Worm (Caenorhabditis elegans) whole organism, late embryonic: ENCODE data around the gene F34H10.3.

Source experiments
- C38D4.7 ChIP-seq: fragments of 200-800 bp; sonication (Bioruptor generic); optimal IDR thresholded peaks from 2 replicates; lab custom pipeline; 2018; ENCODE audit warnings: mild to moderate bottlenecking, missing genetic modification characterization, moderate library complexity, missing compliant biosample characterization
- F13H6.1 ChIP-seq: sonication (generic microtip); optimal IDR thresholded peaks from 2 replicates; lab custom pipeline; 2016; ENCODE audit warnings: missing genetic modification characterization, missing compliant biosample characterization
- K02D7.2 ChIP-seq: sonication (generic microtip); optimal IDR thresholded peaks from 2 replicates; lab custom pipeline; 2017; ENCODE audit warnings: mild to moderate bottlenecking, missing genetic modification characterization, missing compliant biosample characterization
- Y22D7AL.16 ChIP-seq: sonication (generic microtip); optimal IDR thresholded peaks from 2 replicates; lab custom pipeline; 2016; ENCODE audit warnings: missing genetic modification characterization, missing compliant biosample characterization
- ahr-1 ChIP-seq: sonication (generic microtip); optimal IDR thresholded peaks from 2 replicates; lab custom pipeline; 2016; ENCODE audit warnings: missing genetic modification characterization, missing compliant biosample characterization
- ceh-18 ChIP-seq: sonication (generic microtip); optimal IDR thresholded peaks from 2 replicates; lab custom pipeline; 2016; ENCODE audit warnings: missing genetic modification characterization, missing compliant biosample characterization
- ceh-19 ChIP-seq: fragments of 200-800 bp; sonication (Bioruptor generic); optimal IDR thresholded peaks from 2 replicates; lab custom pipeline; 2018; ENCODE audit warnings: mild to moderate bottlenecking, missing genetic modification characterization, missing compliant biosample characterization
- ceh-2 ChIP-seq: sonication (generic microtip); optimal IDR thresholded peaks from 2 replicates; lab custom pipeline; 2016; ENCODE audit warnings: missing genotype, missing genetic modification characterization, missing compliant biosample characterization
- ceh-22 ChIP-seq: sonication (generic microtip); optimal IDR thresholded peaks from 2 replicates; lab custom pipeline; 2017; ENCODE audit warnings: missing biosample characterization, missing genetic modification characterization
- ceh-34 ChIP-seq: sonication (generic microtip); optimal IDR thresholded peaks from 2 replicates; lab custom pipeline; 2016; ENCODE audit warnings: mild to moderate bottlenecking, missing genetic modification characterization, missing compliant biosample characterization
- che-1 ChIP-seq: sonication (generic microtip); optimal IDR thresholded peaks from 2 replicates; lab custom pipeline; 2016; ENCODE audit warnings: mild to moderate bottlenecking, missing genetic modification characterization, missing compliant biosample characterization
- dmd-4 ChIP-seq: sonication (generic microtip); optimal IDR thresholded peaks from 2 replicates; lab custom pipeline; 2016; ENCODE audit warnings: borderline replicate concordance, missing genetic modification characterization, missing compliant biosample characterization
- dve-1 ChIP-seq: sonication (generic microtip); optimal IDR thresholded peaks from 2 replicates; lab custom pipeline; 2017; ENCODE audit warnings: antibody characterized with exemption, mild to moderate bottlenecking, missing genetic modification characterization, missing compliant biosample characterization
- eyg-1 ChIP-seq: sonication (generic microtip); optimal IDR thresholded peaks from 2 replicates; lab custom pipeline; 2016; ENCODE audit warnings: missing genotype, missing genetic modification characterization, missing compliant biosample characterization
- fax-1 ChIP-seq: sonication (generic microtip); optimal IDR thresholded peaks from 2 replicates; lab custom pipeline; 2016; ENCODE audit warnings: missing genotype, missing genetic modification characterization, missing compliant biosample characterization
- fkh-6 ChIP-seq: sonication (generic microtip); optimal IDR thresholded peaks from 2 replicates; lab custom pipeline; 2016; ENCODE audit warnings: missing genetic modification characterization, missing compliant biosample characterization
- gmeb-2 ChIP-seq: sonication (generic microtip); optimal IDR thresholded peaks from 2 replicates; lab custom pipeline; 2016; ENCODE audit warnings: missing genetic modification characterization, inconsistent platforms, missing compliant biosample characterization
- hlh-13 ChIP-seq: fragments of 200-800 bp; sonication (Bioruptor generic); optimal IDR thresholded peaks from 2 replicates; lab custom pipeline; 2018; ENCODE audit warnings: mild to moderate bottlenecking, missing genetic modification characterization, missing compliant biosample characterization
- hlh-15 ChIP-seq: sonication (generic microtip); optimal IDR thresholded peaks from 2 replicates; lab custom pipeline; 2016; ENCODE audit warnings: missing genetic modification characterization, missing compliant biosample characterization
- hlh-30 ChIP-seq: sonication (generic microtip); optimal IDR thresholded peaks from 2 replicates; lab custom pipeline; 2017; ENCODE audit warnings: antibody characterized with exemption, missing genetic modification characterization, missing compliant biosample characterization; ENCODE audit not compliant: insufficient read depth
- hlh-6 ChIP-seq: sonication (generic microtip); optimal IDR thresholded peaks from 2 replicates; lab custom pipeline; 2016; ENCODE audit warnings: missing genotype, missing genetic modification characterization, missing compliant biosample characterization
- hlh-8 ChIP-seq: sonication (generic microtip); optimal IDR thresholded peaks from 2 replicates; lab custom pipeline; 2016; ENCODE audit warnings: missing genotype, missing genetic modification characterization, missing compliant biosample characterization
- lim-6 ChIP-seq: sonication (generic microtip); optimal IDR thresholded peaks from 2 replicates; lab custom pipeline; 2016; ENCODE audit warnings: missing genetic modification characterization, missing compliant biosample characterization
- lin-11 ChIP-seq: fragments of 200-800 bp; sonication (Bioruptor generic); optimal IDR thresholded peaks from 2 replicates; lab custom pipeline; 2018; ENCODE audit warnings: mild to moderate bottlenecking, missing genetic modification characterization, missing compliant biosample characterization
- mec-3 ChIP-seq: sonication (generic microtip); optimal IDR thresholded peaks from 2 replicates; lab custom pipeline; 2016; ENCODE audit warnings: borderline replicate concordance, missing genetic modification characterization, missing compliant biosample characterization
- nfya-1 ChIP-seq: sonication (generic microtip); optimal IDR thresholded peaks from 2 replicates; lab custom pipeline; 2017; ENCODE audit warnings: missing genetic modification characterization, mild to moderate bottlenecking, missing compliant biosample characterization, antibody characterized with exemption, moderate library complexity
- nhr-11 ChIP-seq: fragments of 150-350 bp; optimal IDR thresholded peaks from 2 replicates; lab custom pipeline; 2014; ENCODE audit warnings: missing biosample characterization, missing genetic modification characterization
- npax-4 ChIP-seq: sonication (generic microtip); optimal IDR thresholded peaks from 2 replicates; lab custom pipeline; 2016; ENCODE audit warnings: missing genetic modification characterization, missing compliant biosample characterization
- pat-9 ChIP-seq: fragments of 200-800 bp; sonication (Bioruptor generic); optimal IDR thresholded peaks from 2 replicates; lab custom pipeline; 2018; ENCODE audit warnings: mild to moderate bottlenecking, missing genetic modification characterization, moderate library complexity, missing compliant biosample characterization
- pqm-1 ChIP-seq: sonication (generic microtip); optimal IDR thresholded peaks from 2 replicates; lab custom pipeline; 2016; ENCODE audit warnings: missing genetic modification characterization, missing compliant biosample characterization
- pros-1 ChIP-seq: fragments of 150-350 bp; optimal IDR thresholded peaks from 2 replicates; lab custom pipeline; 2014; ENCODE audit warnings: missing biosample characterization, missing genetic modification reagents, missing genetic modification characterization
- ref-2 ChIP-seq: sonication (generic microtip); optimal IDR thresholded peaks from 2 replicates; lab custom pipeline; 2016; ENCODE audit warnings: missing genetic modification characterization, missing compliant biosample characterization
- rnt-1 ChIP-seq: sonication (generic microtip); optimal IDR thresholded peaks from 2 replicates; lab custom pipeline; 2016; ENCODE audit warnings: missing genetic modification characterization, missing compliant biosample characterization
- sox-2 ChIP-seq: fragments of 200-800 bp; sonication (Bioruptor generic); IDR thresholded peaks from 2 replicates; pipeline ENCODE4 v1.3.6; 2022; ENCODE audit warnings: missing genetic modification reagents, missing genetic modification characterization, missing compliant biosample characterization
- syd-9 ChIP-seq: sonication (generic microtip); optimal IDR thresholded peaks from 2 replicates; lab custom pipeline; 2016; ENCODE audit warnings: mild to moderate bottlenecking, missing genetic modification characterization, moderate library complexity, missing compliant biosample characterization
- tbx-2 ChIP-seq: sonication (generic microtip); optimal IDR thresholded peaks from 2 replicates; lab custom pipeline; 2016; ENCODE audit warnings: missing genetic modification characterization, missing compliant biosample characterization
- tbx-7 ChIP-seq: sonication (generic microtip); optimal IDR thresholded peaks from 2 replicates; lab custom pipeline; 2016; ENCODE audit warnings: missing genotype, missing genetic modification characterization, missing compliant biosample characterization
- ttx-3 ChIP-seq: sonication (generic microtip); optimal IDR thresholded peaks from 2 replicates; lab custom pipeline; 2016; ENCODE audit warnings: missing genetic modification reagents, missing genetic modification characterization, missing compliant biosample characterization
- unc-42 ChIP-seq: sonication (generic microtip); optimal IDR thresholded peaks from 2 replicates; lab custom pipeline; 2016; ENCODE audit warnings: missing genotype, missing genetic modification characterization, missing compliant biosample characterization
- unc-55 ChIP-seq: sonication (generic microtip); optimal IDR thresholded peaks from 2 replicates; lab custom pipeline; 2017; ENCODE audit warnings: missing biosample characterization, missing genetic modification reagents, missing genetic modification characterization
- unc-86 ChIP-seq: sonication (generic microtip); optimal IDR thresholded peaks from 2 replicates; lab custom pipeline; 2016; ENCODE audit warnings: missing genetic modification characterization, missing compliant biosample characterization
- zip-5 ChIP-seq: sonication (generic microtip); optimal IDR thresholded peaks from 2 replicates; lab custom pipeline; 2016; ENCODE audit warnings: missing genetic modification characterization, missing compliant biosample characterization

F34H10.3 gene

ce11 chrX:9622609-9623008, 12.2 kb downstream of the F34H10.3 start (continued):
- no peak for TF ChIP-seq ceh-34
- peak; percentile 9; the same call in 1 of the 2 replicates for TF ChIP-seq sox-2
- TF ChIP-seq, all 69 proteins: peak for 20

- TF ChIP-seq mec-3 (tag; lab: Kevin White, UChicago) (no peak), rnt-1 (tag; lab: Kevin White, UChicago) (no peak), hlh-30 (no peak), lim-6 (no peak), che-1 (tag; lab: Kevin White, UChicago) (no peak), C38D4.7 (no peak), ttx-3 (no peak), nhr-11 (tag; lab: Kevin White, UChicago) (no peak), hlh-13 (no peak), lin-11 (tag; lab: Kevin White, UChicago) (no peak), unc-42 (tag; lab: Kevin White, UChicago) (no peak), sox-2 (no peak), pqm-1 (tag; lab: Kevin White, UChicago) (no peak), ahr-1 (tag; lab: Kevin White, UChicago) (no peak), dmd-4 (tag; lab: Kevin White, UChicago) (no peak), gmeb-2 (no peak), K02D7.2 (no peak)
Observed at ce11 chrX:9620136-9620535, 14.7 kb downstream of the F34H10.3 start, which contains the start of gene C11E4.8. C11E4.8 (plus strand) TSS chrX:9620436.

- no peak for TF ChIP-seq ceh-2 (tag; lab: Kevin White, UChicago)
- no peak for TF ChIP-seq dve-1
- TF ChIP-seq syd-9 (tag; lab: Kevin White, UChicago), result no peak
- TF ChIP-seq tbx-2 (tag; lab: Kevin White, UChicago), result no peak
- no peak for TF ChIP-seq nfya-1 (tag; lab: Kevin White, UChicago)
Observed at ce11 chrX:9616919-9617318, 17.9 kb downstream of the F34H10.3 start, which contains the start of gene C11E4.7. C11E4.7 (plus strand) TSS chrX:9617219.

ce11 chrX:9610040-9610613, 24.7 kb downstream of the F34H10.3 start, which contains the start of gene C11E4.6:
C11E4.6 (plus strand) TSS chrX:9610563.
- TF ChIP-seq npax-4 (tag; lab: Kevin White, UChicago) (no peak), unc-42 (tag; lab: Kevin White, UChicago) (peak; percentile 14)

- TF ChIP-seq unc-55 (peak; percentile 37), unc-86 (no peak), ceh-19 (GFP tag; lab: Kevin White, UChicago) (no peak), mec-3 (tag; lab: Kevin White, UChicago) (no peak), hlh-15 (no peak), fax-1 (no peak), ahr-1 (tag; lab: Kevin White, UChicago) (no peak)
Observed at ce11 chrX:9608127-9608526, 26.7 kb downstream of the F34H10.3 start.

DNA sequence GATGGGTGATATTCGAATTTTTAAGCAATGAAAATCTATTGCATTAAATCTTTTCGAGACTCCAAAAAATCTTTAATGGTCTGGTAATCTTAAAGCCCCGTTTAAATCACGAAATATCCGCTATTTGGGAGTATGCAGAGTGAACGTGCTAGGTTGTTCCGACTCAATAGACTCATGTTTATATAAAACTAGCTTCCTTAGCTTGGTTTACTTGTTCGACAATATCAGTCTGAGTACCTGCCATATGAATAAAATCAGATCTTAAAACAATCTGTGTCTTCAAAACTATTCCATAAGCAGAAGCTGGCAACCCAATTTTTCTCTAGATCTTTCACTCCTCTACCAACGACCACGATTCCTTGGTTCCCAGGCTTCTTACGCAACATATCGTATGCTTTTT, 31.6 kb downstream of the F34H10.3 start:
- no peak for TF ChIP-seq pat-9
- no peak for TF ChIP-seq hlh-8
- TF ChIP-seq syd-9 (tag; lab: Kevin White, UChicago), result no peak
- TF ChIP-seq ref-2 (tag; lab: Kevin White, UChicago), result no peak
- no peak for TF ChIP-seq pros-1
- TF ChIP-seq unc-55, result no peak
- TF ChIP-seq ceh-18 (tag; lab: Kevin White, UChicago), result no peak
- no peak for TF ChIP-seq hlh-6 (tag; lab: Kevin White, UChicago)
- no peak for TF ChIP-seq eyg-1
- no peak for TF ChIP-seq Y22D7AL.16 (tag; lab: Kevin White, UChicago)
- no peak for TF ChIP-seq zip-5 (tag; lab: Kevin White, UChicago)
- TF ChIP-seq fkh-6, result no peak
- TF ChIP-seq rnt-1 (tag; lab: Kevin White, UChicago), result no peak
- no peak for TF ChIP-seq npax-4 (tag; lab: Kevin White, UChicago)
- no peak for TF ChIP-seq ttx-3
- no peak for TF ChIP-seq unc-86
- TF ChIP-seq F13H6.1 (tag; lab: Kevin White, UChicago), result no peak
- TF ChIP-seq ceh-22, result no peak
- no peak for TF ChIP-seq tbx-7 (tag; lab: Kevin White, UChicago)
- TF ChIP-seq gmeb-2, result no peak
